Fruit fly (Drosophila melanogaster) S2 (cell line): ENCODE results near the gene Smvt.

ENCODE experiments used
- CG8478 ChIP-seq: fragments of >200 bp; optimal IDR thresholded peaks from 2 replicates; lab custom pipeline; 2018
- CTCF ChIP-seq, 2 experiments: fragments of >200 bp; optimal IDR thresholded peaks; 2 replicates each; lab custom pipeline; 2018

dm6 chr3R:31716265-31716664 is 45.1 kb downstream of the Smvt start:
- no peak for TF ChIP-seq CG8478 (lab: Kevin White, UChicago)
- no peak for TF ChIP-seq CTCF (optimal IDR thresholded peaks at IDR 0.05; lab: Kevin White, UChicago)
